Fruit fly (Drosophila melanogaster): ENCODE results near the gene if.
A peak's percentile ranks its signal among the peaks of the same experiment; 100 is the strongest.

The if gene

dm6 chrX:16816500-16816899 is 33.3 kb upstream of the if start:
- TF ChIP-seq CG12768 (GFP tag; optimal IDR thresholded peaks at IDR 0.05) (no peak), Clk (GFP tag; optimal IDR thresholded peaks at IDR 0.05) (no peak), CG1620 (GFP tag; optimal IDR thresholded peaks at IDR 0.05) (no peak), cnc (optimal IDR thresholded peaks at IDR 0.05) (no peak), CG5204 (GFP tag; optimal IDR thresholded peaks at IDR 0.05) (no peak), Crg-1 (GFP tag; optimal IDR thresholded peaks at IDR 0.05) (no peak)

- TF ChIP-seq cic (GFP tag; optimal IDR thresholded peaks at IDR 0.05) (no peak), bab1 (GFP tag; optimal IDR thresholded peaks at IDR 0.05) (no peak), CG7045 (GFP tag; optimal IDR thresholded peaks at IDR 0.05) (no peak), pad (GFP tag; optimal IDR thresholded peaks at IDR 0.05) (no peak), Hr96 (GFP tag; optimal IDR thresholded peaks at IDR 0.05) (no peak), CG33017 (tag; optimal IDR thresholded peaks at IDR 0.05) (no peak), CG11617 (GFP tag; optimal IDR thresholded peaks at IDR 0.05) (no peak), CG14711 (tag; optimal IDR thresholded peaks at IDR 0.05) (no peak), toe (GFP tag; optimal IDR thresholded peaks at IDR 0.05) (no peak), cnc (optimal IDR thresholded peaks at IDR 0.05) (no peak), ovo (GFP tag; optimal IDR thresholded peaks at IDR 0.05) (no peak), Clk (GFP tag; optimal IDR thresholded peaks at IDR 0.05) (no peak), CG7101 (tag; optimal IDR thresholded peaks at IDR 0.05) (no peak), Crg-1 (GFP tag; optimal IDR thresholded peaks at IDR 0.05) (no peak), CG12768 (GFP tag; optimal IDR thresholded peaks at IDR 0.05) (no peak), tj (GFP tag; optimal IDR thresholded peaks at IDR 0.05) (no peak), kay (GFP tag; ENCODE audit: borderline replicate concordance) (no peak)
Measured at dm6 chrX:16815168-16815567, 31.9 kb upstream of the if start.

- no peak for TF ChIP-seq kay (GFP tag; ENCODE audit: borderline replicate concordance)
- TF ChIP-seq bab1 (GFP tag; optimal IDR thresholded peaks at IDR 0.05) = peak; percentile 27
- TF ChIP-seq Mnt (GFP tag; optimal IDR thresholded peaks at IDR 0.05) = no peak
- TF ChIP-seq CG7101 (tag; optimal IDR thresholded peaks at IDR 0.05) = no peak
Measured at dm6 chrX:16814351-16814750, 31.1 kb upstream of the if start.

DNA sequence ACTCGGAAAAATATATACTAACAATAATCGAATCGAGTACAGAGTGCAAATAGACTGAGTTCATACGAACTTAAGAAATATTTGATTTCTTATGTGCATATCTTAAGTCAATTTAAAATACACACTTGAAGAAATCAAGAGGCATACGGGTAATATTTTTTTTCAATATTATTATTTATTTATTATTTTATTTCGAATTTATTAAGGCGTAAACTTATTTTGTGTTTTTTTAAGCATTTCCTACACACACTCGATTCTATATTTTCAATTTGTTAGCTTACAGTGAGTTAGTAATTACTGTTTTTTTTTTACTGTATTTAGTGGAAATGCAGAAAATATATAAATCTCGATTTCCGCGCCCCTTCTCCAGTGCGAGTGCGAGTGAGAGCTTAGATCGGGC is 30.0 kb upstream of the if start:
- TF ChIP-seq CG11617 (GFP tag; optimal IDR thresholded peaks at IDR 0.05) (no peak), ovo (GFP tag; optimal IDR thresholded peaks at IDR 0.05) (no peak), Clk (GFP tag; optimal IDR thresholded peaks at IDR 0.05) (no peak), kay (GFP tag; ENCODE audit: borderline replicate concordance) (no peak), CG7045 (GFP tag; optimal IDR thresholded peaks at IDR 0.05) (no peak), bab1 (GFP tag; optimal IDR thresholded peaks at IDR 0.05) (peak; percentile 5), CG33017 (tag; optimal IDR thresholded peaks at IDR 0.05) (no peak)

dm6 chrX:16811213-16811749 is 28.0 kb upstream of the if start, which contains the start of gene CG4829:
TSS of gene CG4829 (plus strand) at chrX:16811699.
- TF ChIP-seq tj (GFP tag; optimal IDR thresholded peaks at IDR 0.05) = no peak
- TF ChIP-seq CG7101 (tag; optimal IDR thresholded peaks at IDR 0.05) = peak; percentile 14

DNA sequence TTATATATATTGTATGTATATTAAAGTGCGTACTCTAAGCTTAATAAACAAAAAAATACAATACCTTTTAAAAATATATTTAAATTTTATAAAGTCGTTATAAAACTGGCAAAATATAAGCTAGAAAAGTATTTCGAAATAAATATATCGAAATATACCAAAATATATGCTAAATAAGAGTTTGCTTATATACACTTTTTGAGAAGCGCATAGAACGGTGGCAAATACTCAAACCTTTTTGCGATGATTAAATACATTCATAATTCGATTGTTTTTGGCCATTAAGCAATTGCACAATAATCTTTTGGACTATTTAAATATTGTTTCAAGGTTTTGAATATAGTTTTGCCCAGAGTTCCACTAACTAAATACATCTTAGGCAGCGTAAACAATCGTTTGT is 25.9 kb upstream of the if start:
- TF ChIP-seq CG11617 (GFP tag; optimal IDR thresholded peaks at IDR 0.05) = no peak
- TF ChIP-seq Hr96 (GFP tag; optimal IDR thresholded peaks at IDR 0.05) = no peak
- no peak for TF ChIP-seq CG1620 (GFP tag; optimal IDR thresholded peaks at IDR 0.05)
- TF ChIP-seq tj (GFP tag; optimal IDR thresholded peaks at IDR 0.05) = no peak
- no peak for TF ChIP-seq CG14711 (tag; optimal IDR thresholded peaks at IDR 0.05)
- TF ChIP-seq CG7101 (tag; optimal IDR thresholded peaks at IDR 0.05) = no peak
- no peak for TF ChIP-seq Clk (GFP tag; optimal IDR thresholded peaks at IDR 0.05)
- TF ChIP-seq bab1 (GFP tag; optimal IDR thresholded peaks at IDR 0.05) = no peak
- TF ChIP-seq CG7045 (GFP tag; optimal IDR thresholded peaks at IDR 0.05) = no peak
- no peak for TF ChIP-seq Crg-1 (GFP tag; optimal IDR thresholded peaks at IDR 0.05)
- no peak for TF ChIP-seq CG33017 (tag; optimal IDR thresholded peaks at IDR 0.05)
- TF ChIP-seq CG5204 (GFP tag; optimal IDR thresholded peaks at IDR 0.05) = no peak
- no peak for TF ChIP-seq cnc (optimal IDR thresholded peaks at IDR 0.05)
- TF ChIP-seq Mnt (GFP tag; optimal IDR thresholded peaks at IDR 0.05) = no peak

DNA sequence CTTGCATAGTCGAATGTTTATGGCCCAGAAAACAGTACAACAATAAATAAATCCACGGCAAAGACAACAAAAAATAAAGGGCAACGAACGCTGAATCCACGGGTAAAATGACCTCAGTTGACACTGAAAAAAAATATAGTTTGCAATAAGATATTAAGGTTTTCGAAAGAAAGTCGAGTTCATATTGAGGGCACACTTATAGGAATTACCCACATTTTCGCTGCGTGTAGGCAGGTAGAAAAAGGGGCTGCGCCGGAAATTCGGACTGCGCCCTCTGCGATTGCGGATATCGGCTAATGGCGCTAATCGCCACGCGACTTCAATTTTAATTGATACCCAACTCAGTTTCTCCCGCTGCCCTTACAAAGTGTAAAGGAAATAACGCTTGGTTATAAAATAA is 25.4 kb upstream of the if start:
- TF ChIP-seq Clk (GFP tag; optimal IDR thresholded peaks at IDR 0.05) (no peak), ovo (GFP tag; optimal IDR thresholded peaks at IDR 0.05) (no peak), Hr96 (GFP tag; optimal IDR thresholded peaks at IDR 0.05) (no peak), cnc (optimal IDR thresholded peaks at IDR 0.05) (no peak), CG7101 (tag; optimal IDR thresholded peaks at IDR 0.05) (no peak)

dm6 chrX:16805768-16806167 is 22.5 kb upstream of the if start, which contains the start of gene ppk28:
TSS of gene ppk28 (plus strand) at chrX:16806068.
- TF ChIP-seq cnc (optimal IDR thresholded peaks at IDR 0.05) (no peak), CG5204 (GFP tag; optimal IDR thresholded peaks at IDR 0.05) (no peak), CG12768 (GFP tag; optimal IDR thresholded peaks at IDR 0.05) (no peak), cic (GFP tag; optimal IDR thresholded peaks at IDR 0.05) (no peak), tj (GFP tag; optimal IDR thresholded peaks at IDR 0.05) (no peak), CG7045 (GFP tag; optimal IDR thresholded peaks at IDR 0.05) (no peak), CG33017 (tag; optimal IDR thresholded peaks at IDR 0.05) (no peak), Clk (GFP tag; optimal IDR thresholded peaks at IDR 0.05) (no peak), Hr96 (GFP tag; optimal IDR thresholded peaks at IDR 0.05) (no peak), CG11617 (GFP tag; optimal IDR thresholded peaks at IDR 0.05) (no peak), bab1 (GFP tag; optimal IDR thresholded peaks at IDR 0.05) (no peak), pad (GFP tag; optimal IDR thresholded peaks at IDR 0.05) (no peak), CG14711 (tag; optimal IDR thresholded peaks at IDR 0.05) (no peak), ovo (GFP tag; optimal IDR thresholded peaks at IDR 0.05) (no peak), Mnt (GFP tag; optimal IDR thresholded peaks at IDR 0.05) (no peak), CG1620 (GFP tag; optimal IDR thresholded peaks at IDR 0.05) (no peak), CG7101 (tag; optimal IDR thresholded peaks at IDR 0.05) (no peak)

Measured in whole organism, adult.